Worm (Caenorhabditis elegans) whole organism, L1 larva: ENCODE measurements around the gene Y22F5A.11.

Experiments used
- egl-27 ChIP-seq, 2 experiments: fragments of 150-350 bp in 1 of 2; sonication (generic microtip); optimal IDR thresholded peaks; 3 replicates each; lab custom pipeline; 2017 to 2018; ENCODE audit warnings: missing biosample characterization in 2 of 2, missing genetic modification characterization in 2 of 2, missing genetic modification reagents in 2 of 2
- fkh-10 ChIP-seq: sonication (generic microtip); optimal IDR thresholded peaks from 2 replicates; lab custom pipeline; 2017; ENCODE audit warnings: missing biosample characterization, missing genetic modification reagents, missing genetic modification characterization
- sup-37 ChIP-seq: fragments of 200-800 bp; sonication (Bioruptor generic); optimal IDR thresholded peaks from 2 replicates; lab custom pipeline; 2018; ENCODE audit warnings: mild to moderate bottlenecking, missing genetic modification characterization, missing compliant biosample characterization
- unc-130 ChIP-seq: fragments of 150-350 bp; optimal IDR thresholded peaks from 2 replicates; lab custom pipeline; 2017; ENCODE audit warnings: missing biosample characterization, missing genetic modification characterization, inconsistent platforms

DNA sequence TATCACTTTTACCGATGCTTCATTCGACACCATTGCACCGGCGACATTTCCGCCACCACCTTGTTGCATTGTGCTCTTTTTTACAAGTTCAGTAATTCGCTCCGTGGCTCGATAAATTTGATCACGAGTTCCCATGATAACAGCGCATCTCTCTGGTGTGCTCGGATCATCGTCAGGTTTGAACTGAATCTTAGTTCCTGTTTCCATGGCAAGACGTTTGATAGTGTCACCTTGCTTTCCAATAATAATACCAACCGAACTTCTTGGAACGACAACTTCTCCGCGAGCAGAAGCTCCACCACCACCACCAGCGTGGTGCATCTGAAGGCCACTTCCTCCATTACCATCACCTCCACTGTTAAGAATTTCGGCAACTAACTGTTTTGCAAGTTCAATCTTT lies 38.3 kb downstream of the Y22F5A.11 start:
- TF ChIP-seq egl-27 (tag; optimal IDR thresholded peaks at IDR 0.05; lab: Kevin White, UChicago) = no peak
- TF ChIP-seq sup-37 (GFP tag; lab: Kevin White, UChicago) = no peak
- TF ChIP-seq unc-130 (tag; lab: Kevin White, UChicago) = no peak
- no peak for TF ChIP-seq fkh-10 (GFP tag; lab: Kevin White, UChicago)
